Worm (Caenorhabditis elegans) whole organism, young adult: Measurements from ENCODE around the gene dhhc-14.

ENCODE experiments used
- B0336.3 ChIP-seq: fragments of 200-800 bp; sonication (Bioruptor generic); IDR thresholded peaks from 2 replicates; pipeline ENCODE4 v1.3.6; 2022; ENCODE audit warnings: missing genetic modification characterization, missing compliant biosample characterization
- F22D6.2 ChIP-seq: sonication (generic microtip); optimal IDR thresholded peaks from 2 replicates; lab custom pipeline; 2016; ENCODE audit warnings: mild to moderate bottlenecking, missing genetic modification characterization, missing compliant biosample characterization
- F57C9.4 ChIP-seq: sonication (generic microtip); optimal IDR thresholded peaks from 2 replicates; lab custom pipeline; 2017; ENCODE audit warnings: mild to moderate bottlenecking, missing genetic modification characterization, missing compliant biosample characterization
- Y79H2A.3 ChIP-seq: fragments of 200-800 bp; sonication (Bioruptor generic); conservative IDR thresholded peaks from 2 replicates; pipeline ENCODE4 v1.3.6; 2022; ENCODE audit warnings: missing genetic modification reagents, missing genetic modification characterization, missing compliant biosample characterization
- athp-1 ChIP-seq: sonication (generic microtip); optimal IDR thresholded peaks from 2 replicates; lab custom pipeline; 2017; ENCODE audit warnings: mild to moderate bottlenecking, missing genetic modification characterization, missing compliant biosample characterization
- attf-3 ChIP-seq: fragments of 200-800 bp; sonication (Bioruptor generic); conservative IDR thresholded peaks from 2 replicates; pipeline ENCODE4 v1.3.6; 2022; ENCODE audit warnings: missing genetic modification reagents, missing genetic modification characterization, missing compliant biosample characterization
- ceh-91 ChIP-seq: fragments of 200-800 bp; sonication (Bioruptor generic); IDR thresholded peaks from 2 replicates; pipeline ENCODE4 v1.3.6; 2022; ENCODE audit warnings: missing genetic modification reagents, missing genetic modification characterization, missing compliant biosample characterization
- egl-44 ChIP-seq: fragments of 200-800 bp; sonication (Bioruptor generic); IDR thresholded peaks from 2 replicates; pipeline ENCODE4 v1.3.6; 2022; ENCODE audit warnings: missing genetic modification reagents, missing genetic modification characterization, missing compliant biosample characterization
- lir-1 ChIP-seq: fragments of 200-800 bp; sonication (Bioruptor generic); conservative IDR thresholded peaks from 2 replicates; pipeline ENCODE4 v1.3.6; 2022; ENCODE audit warnings: missing genetic modification reagents, missing genetic modification characterization, missing compliant biosample characterization
- mel-28 ChIP-seq: sonication (generic microtip); optimal IDR thresholded peaks from 2 replicates; lab custom pipeline; 2016; ENCODE audit warnings: borderline replicate concordance, mild to moderate bottlenecking, missing genetic modification characterization, missing compliant biosample characterization
- pbrm-1 ChIP-seq: fragments of 200-800 bp; sonication (Bioruptor generic); IDR thresholded peaks from 2 replicates; pipeline ENCODE4 v1.3.6; 2022; ENCODE audit warnings: missing genetic modification reagents, missing genetic modification characterization, missing compliant biosample characterization
- ztf-25 ChIP-seq: fragments of 200-800 bp; sonication (Bioruptor generic); IDR thresholded peaks from 2 replicates; pipeline ENCODE4 v1.3.6; 2022; ENCODE audit warnings: missing genetic modification reagents, missing genetic modification characterization, missing compliant biosample characterization
- ztf-3 ChIP-seq: fragments of 200-800 bp; sonication (Bioruptor generic); optimal IDR thresholded peaks from 2 replicates; lab custom pipeline; 2018; ENCODE audit warnings: mild to moderate bottlenecking, missing genetic modification characterization, missing compliant biosample characterization
- ztf-6 ChIP-seq: fragments of 200-800 bp; sonication (Bioruptor generic); IDR thresholded peaks from 2 replicates; pipeline ENCODE4 v1.3.6; 2022; ENCODE audit warnings: missing genetic modification reagents, missing genetic modification characterization, missing compliant biosample characterization

- TF ChIP-seq ztf-3 (GFP tag; lab: Kevin White, UChicago) (no peak), ceh-91 (GFP tag; lab: Robert Waterston, UW) (no peak), mel-28 (tag; lab: Kevin White, UChicago) (no peak), F22D6.2 (no peak), F57C9.4 (tag; lab: Kevin White, UChicago) (no peak), lir-1 (GFP tag; lab: Robert Waterston, UW) (no peak), Y79H2A.3 (GFP tag; lab: Robert Waterston, UW) (no peak), pbrm-1 (GFP tag; lab: Robert Waterston, UW) (no peak), ztf-6 (GFP tag; lab: Robert Waterston, UW) (no peak), attf-3 (no peak), B0336.3 (GFP tag; lab: Robert Waterston, UW) (no peak), egl-44 (GFP tag; lab: Robert Waterston, UW) (no peak), athp-1 (tag; lab: Kevin White, UChicago) (no peak), ztf-25 (GFP tag; lab: Robert Waterston, UW) (no peak)
Observed at ce11 chrX:8551687-8552327, at the start of gene dhhc-14.
